Worm (Caenorhabditis elegans): ENCODE data around the gene slc-9B.2.

slc-9B.2 gene

DNA sequence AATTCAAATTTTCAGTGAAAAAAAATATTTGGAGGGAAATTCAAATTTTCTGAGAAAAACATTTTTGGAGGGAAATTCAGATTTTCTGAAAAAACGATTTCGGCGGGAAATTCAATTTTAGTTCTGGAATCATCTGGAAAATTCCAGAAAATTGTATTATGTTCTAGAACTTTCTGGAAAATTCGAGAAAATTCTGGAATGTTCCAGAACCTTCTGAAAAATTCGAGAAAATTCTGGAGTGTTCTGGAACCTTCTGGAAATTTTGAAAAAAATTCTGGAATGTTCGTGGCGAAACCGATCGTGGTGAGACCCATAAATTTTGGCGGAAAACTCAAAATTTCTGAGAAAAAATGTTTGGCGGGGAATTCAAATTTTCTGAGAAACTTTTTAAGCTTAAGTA lies 16.7 kb upstream of the slc-9B.2 start:
- TF ChIP-seq unc-39 (tag; optimal IDR thresholded peaks at IDR 0.05) (no peak), lin-13 (GFP tag; optimal IDR thresholded peaks at IDR 0.05) (no peak), nhr-129 (tag; optimal IDR thresholded peaks at IDR 0.05) (no peak), fos-1 (tag; optimal IDR thresholded peaks at IDR 0.05) (no peak), skn-1 (tag; optimal IDR thresholded peaks at IDR 0.05) (no peak), ztf-4 (tag; optimal IDR thresholded peaks at IDR 0.05) (no peak), ztf-11 (tag; optimal IDR thresholded peaks at IDR 0.05) (no peak), mdl-1 (tag; optimal IDR thresholded peaks at IDR 0.05) (no peak), crh-2 (tag; optimal IDR thresholded peaks at IDR 0.05) (no peak), egl-27 (tag; optimal IDR thresholded peaks at IDR 0.05) (no peak), sem-4 (tag; optimal IDR thresholded peaks at IDR 0.05) (no peak), aly-2 (tag; optimal IDR thresholded peaks at IDR 0.05) (no peak), lsy-2 (tag; optimal IDR thresholded peaks at IDR 0.05) (no peak), lin-11 (tag; optimal IDR thresholded peaks at IDR 0.05) (no peak), ceh-82 (tag; optimal IDR thresholded peaks at IDR 0.05) (no peak), nhr-25 (tag; optimal IDR thresholded peaks at IDR 0.05) (no peak), nhr-237 (tag; optimal IDR thresholded peaks at IDR 0.05) (no peak), ztf-1 (GFP tag; conservative IDR thresholded peaks at IDR 0.05) (no peak), peb-1 (tag; optimal IDR thresholded peaks at IDR 0.05) (no peak), F13H6.1 (tag; optimal IDR thresholded peaks at IDR 0.05) (no peak)

- TF ChIP-seq nhr-237 (tag; optimal IDR thresholded peaks at IDR 0.05) (no peak), ceh-16 (tag; optimal IDR thresholded peaks at IDR 0.05) (no peak), lsy-2 (tag; optimal IDR thresholded peaks at IDR 0.05) (no peak), dmd-4 (tag; optimal IDR thresholded peaks at IDR 0.05) (no peak), nhr-129 (tag; optimal IDR thresholded peaks at IDR 0.05) (no peak)
These were observed 10.0 kb upstream of the slc-9B.2 start, which contains the start of gene F57G8.7 for ce11 chrV:16328849-16329248. Gene F57G8.7, plus strand, starts transcription at chrV:16329149.

DNA sequence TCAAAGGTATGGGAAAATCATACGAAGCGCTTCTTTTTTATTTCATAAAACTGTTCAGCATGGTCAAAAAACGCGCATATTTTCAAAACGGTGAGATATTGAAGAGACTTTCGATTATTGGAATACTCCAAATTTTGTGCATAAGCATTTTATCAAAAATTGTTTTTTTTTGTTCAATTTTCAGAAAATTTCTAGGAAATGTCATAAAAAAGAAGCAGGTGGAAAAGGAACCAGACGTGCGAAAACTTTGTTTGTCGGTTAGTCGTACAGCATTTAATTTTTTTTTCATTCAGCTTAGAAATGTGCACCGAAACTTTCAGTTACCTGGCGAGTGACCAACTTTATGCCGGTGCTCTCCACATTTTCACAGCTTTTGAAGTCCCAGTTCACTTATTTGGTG lies 5.4 kb upstream of the slc-9B.2 start, which contains the start of gene srh-167:
srh-167 (plus strand) TSS at position 301 of the 400 bp plus-strand sequence.
- TF ChIP-seq lin-11 (tag; optimal IDR thresholded peaks at IDR 0.05) = no peak
- TF ChIP-seq C34F6.9 (tag; optimal IDR thresholded peaks at IDR 0.05) = no peak
- no peak for TF ChIP-seq sma-3 (GFP tag; optimal IDR thresholded peaks at IDR 0.05)
- no peak for TF ChIP-seq blmp-1 (tag; optimal IDR thresholded peaks at IDR 0.05; ENCODE audit: insufficient read depth)
- TF ChIP-seq mdl-1 (tag; optimal IDR thresholded peaks at IDR 0.05) = no peak
- no peak for TF ChIP-seq nhr-12 (tag; optimal IDR thresholded peaks at IDR 0.05)
- TF ChIP-seq nhr-21 (tag; optimal IDR thresholded peaks at IDR 0.05) = no peak
- TF ChIP-seq nhr-237 (tag; optimal IDR thresholded peaks at IDR 0.05) = no peak
- TF ChIP-seq nhr-25 (tag; optimal IDR thresholded peaks at IDR 0.05) = no peak
- no peak for TF ChIP-seq nhr-11 (tag; optimal IDR thresholded peaks at IDR 0.05)
- no peak for TF ChIP-seq unc-39 (tag; optimal IDR thresholded peaks at IDR 0.05)
- no peak for TF ChIP-seq sma-9 (GFP tag; optimal IDR thresholded peaks at IDR 0.05)
- TF ChIP-seq sma-9 (tag; optimal IDR thresholded peaks at IDR 0.05) = no peak
- TF ChIP-seq ceh-16 (tag; optimal IDR thresholded peaks at IDR 0.05) = no peak
- TF ChIP-seq fos-1 (tag; optimal IDR thresholded peaks at IDR 0.05) = no peak
- TF ChIP-seq elt-1 (tag; optimal IDR thresholded peaks at IDR 0.05) = no peak
- no peak for TF ChIP-seq unc-62 (GFP tag; optimal IDR thresholded peaks at IDR 0.05)
- TF ChIP-seq mbf-1 (tag; optimal IDR thresholded peaks at IDR 0.05) = no peak
- no peak for TF ChIP-seq peb-1 (tag; optimal IDR thresholded peaks at IDR 0.05)

- TF ChIP-seq nhr-129 (tag; optimal IDR thresholded peaks at IDR 0.05) (no peak), mbf-1 (tag; optimal IDR thresholded peaks at IDR 0.05) (no peak), ztf-4 (tag; optimal IDR thresholded peaks at IDR 0.05) (no peak), nhr-11 (tag; optimal IDR thresholded peaks at IDR 0.05) (no peak), lin-11 (tag; optimal IDR thresholded peaks at IDR 0.05) (no peak), unc-62 (GFP tag; optimal IDR thresholded peaks at IDR 0.05) (no peak), ztf-1 (GFP tag; conservative IDR thresholded peaks at IDR 0.05) (no peak), elt-1 (tag; optimal IDR thresholded peaks at IDR 0.05) (no peak), lin-39 (tag; optimal IDR thresholded peaks at IDR 0.05) (no peak), egl-27 (tag; optimal IDR thresholded peaks at IDR 0.05) (no peak), gmeb-1 (tag; optimal IDR thresholded peaks at IDR 0.05) (no peak)
These were observed 2.5 kb upstream of the slc-9B.2 start, which contains the start of gene srw-87 for ce11 chrV:16336326-16336725. Gene srw-87, plus strand, starts transcription at chrV:16336626.

DNA sequence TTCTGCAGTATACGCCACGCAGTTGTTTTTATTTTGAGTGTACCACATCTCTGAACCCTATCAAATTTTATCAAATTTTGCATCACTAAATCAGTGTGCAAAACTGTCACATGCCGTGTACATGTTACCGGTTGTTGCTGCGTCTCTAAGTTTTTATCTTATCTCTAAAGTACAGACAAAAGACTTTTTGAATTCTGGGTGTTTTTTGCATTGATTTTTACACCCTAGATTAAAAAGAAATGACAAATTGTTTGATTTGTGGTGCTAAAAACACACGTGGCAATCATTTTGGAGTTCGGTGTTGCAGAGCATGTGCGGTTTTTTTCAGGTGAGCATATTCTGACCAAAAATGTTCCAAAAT lies 3.4 kb downstream of the slc-9B.2 start, which contains the start of gene nhr-193:
nhr-193 (plus strand) TSS at position 51 of the 361 bp plus-strand sequence.
- TF ChIP-seq fos-1 (tag; optimal IDR thresholded peaks at IDR 0.05) = peak; percentile 8
- no peak for TF ChIP-seq nhr-11 (tag; optimal IDR thresholded peaks at IDR 0.05)
- TF ChIP-seq lin-11 (tag; optimal IDR thresholded peaks at IDR 0.05) = no peak
- TF ChIP-seq ceh-16 (tag; optimal IDR thresholded peaks at IDR 0.05) = no peak
- peak; percentile 48 for TF ChIP-seq sma-9 (GFP tag; optimal IDR thresholded peaks at IDR 0.05)
- TF ChIP-seq sma-9 (tag; optimal IDR thresholded peaks at IDR 0.05) = no peak
- no peak for TF ChIP-seq ZK546.5 (tag; optimal IDR thresholded peaks at IDR 0.05)
- TF ChIP-seq blmp-1 (tag; optimal IDR thresholded peaks at IDR 0.05; ENCODE audit: insufficient read depth) = no peak
- TF ChIP-seq nhr-25 (tag; optimal IDR thresholded peaks at IDR 0.05) = no peak
- TF ChIP-seq R02D3.7 (tag; optimal IDR thresholded peaks at IDR 0.05) = no peak
- TF ChIP-seq crh-2 (tag; optimal IDR thresholded peaks at IDR 0.05) = peak; percentile 15
